Worm (Caenorhabditis elegans) whole organism, young adult: ENCODE data around the gene cutl-25.

Experiments
- B0019.2 ChIP-seq: fragments of 200-800 bp; sonication (Bioruptor generic); conservative IDR thresholded peaks from 2 replicates; pipeline ENCODE4 v1.3.6; 2022; ENCODE audit warnings: missing genetic modification reagents, missing genetic modification characterization, missing compliant biosample characterization
- F10E7.11 ChIP-seq: sonication (generic microtip); optimal IDR thresholded peaks from 2 replicates; lab custom pipeline; 2017; ENCODE audit warnings: mild to moderate bottlenecking, missing genetic modification characterization, moderate library complexity, missing compliant biosample characterization
- F37B4.10 ChIP-seq: fragments of 200-800 bp; sonication (Bioruptor generic); IDR thresholded peaks from 2 replicates; pipeline ENCODE4 v1.3.6; 2022; ENCODE audit warnings: missing genetic modification characterization, missing compliant biosample characterization
- Y53F4B.3 ChIP-seq: fragments of 200-800 bp; sonication (Bioruptor generic); IDR thresholded peaks from 2 replicates; pipeline ENCODE4 v1.3.6; 2022; ENCODE audit warnings: missing genetic modification reagents, missing genetic modification characterization, missing compliant biosample characterization
- Y53G8AR.9 ChIP-seq: fragments of 200-800 bp; sonication (Bioruptor generic); conservative IDR thresholded peaks from 2 replicates; pipeline ENCODE4 v1.3.6; 2022; ENCODE audit warnings: missing genetic modification reagents, missing genetic modification characterization, missing compliant biosample characterization
- Y56A3A.18 ChIP-seq: fragments of 200-800 bp; sonication (Bioruptor generic); IDR thresholded peaks from 2 replicates; pipeline ENCODE4 v1.3.6; 2022; ENCODE audit warnings: missing genetic modification reagents, missing genetic modification characterization, missing compliant biosample characterization
- attf-5 ChIP-seq: fragments of 200-800 bp; sonication (Bioruptor generic); optimal IDR thresholded peaks from 2 replicates; lab custom pipeline; 2018; ENCODE audit warnings: mild to moderate bottlenecking, missing genetic modification characterization, missing compliant biosample characterization
- attf-6 ChIP-seq: fragments of 200-800 bp; sonication (Bioruptor generic); IDR thresholded peaks from 2 replicates; pipeline ENCODE4 v1.3.6; 2022; ENCODE audit warnings: missing genetic modification reagents, missing genetic modification characterization, missing compliant biosample characterization
- bed-1 ChIP-seq: fragments of 200-800 bp; sonication (Bioruptor generic); IDR thresholded peaks from 2 replicates; pipeline ENCODE4 v1.3.6; 2022; ENCODE audit warnings: missing genetic modification reagents, missing genetic modification characterization, missing compliant biosample characterization
- bed-2 ChIP-seq: fragments of 200-800 bp; sonication (Bioruptor generic); IDR thresholded peaks from 2 replicates; pipeline ENCODE4 v1.3.6; 2022; ENCODE audit warnings: missing genetic modification reagents, missing genetic modification characterization, missing compliant biosample characterization
- cebp-2 ChIP-seq: fragments of 200-800 bp; sonication (Bioruptor generic); IDR thresholded peaks from 2 replicates; pipeline ENCODE4 v1.3.6; 2022; ENCODE audit warnings: missing genetic modification characterization, missing compliant biosample characterization
- egrh-3 ChIP-seq: fragments of 200-800 bp; sonication (Bioruptor generic); IDR thresholded peaks from 2 replicates; pipeline ENCODE4 v1.3.6; 2022; ENCODE audit warnings: missing genetic modification reagents, missing genetic modification characterization, missing compliant biosample characterization
- him-1 ChIP-seq: sonication (generic microtip); optimal IDR thresholded peaks from 2 replicates; lab custom pipeline; 2016; ENCODE audit warnings: missing genotype, missing genetic modification reagents, missing genetic modification characterization, missing compliant biosample characterization
- hmg-1.2 ChIP-seq: fragments of 200-800 bp; sonication (Bioruptor generic); IDR thresholded peaks from 2 replicates; pipeline ENCODE4 v1.3.6; 2022; ENCODE audit warnings: missing genetic modification reagents, missing genetic modification characterization, missing compliant biosample characterization
- let-526 ChIP-seq: fragments of 200-800 bp; sonication (Bioruptor generic); IDR thresholded peaks from 2 replicates; pipeline ENCODE4 v1.3.6; 2022; ENCODE audit warnings: missing genetic modification reagents, missing genetic modification characterization, missing compliant biosample characterization
- lsy-27 ChIP-seq: sonication (generic microtip); optimal IDR thresholded peaks from 2 replicates; lab custom pipeline; 2017; ENCODE audit warnings: missing genetic modification characterization, mild to moderate bottlenecking, missing compliant biosample characterization, antibody characterized with exemption, missing genotype, borderline replicate concordance; ENCODE audit not compliant: insufficient read depth
- madf-3 ChIP-seq: fragments of 200-800 bp; sonication (Bioruptor generic); IDR thresholded peaks from 2 replicates; pipeline ENCODE4 v1.3.6; 2022; ENCODE audit warnings: missing genetic modification reagents, missing genetic modification characterization, missing compliant biosample characterization
- madf-6 ChIP-seq: fragments of 200-800 bp; sonication (Bioruptor generic); IDR thresholded peaks from 2 replicates; pipeline ENCODE4 v1.3.6; 2022; ENCODE audit warnings: missing genetic modification reagents, missing genetic modification characterization, missing compliant biosample characterization
- nhr-80 ChIP-seq: sonication (generic microtip); optimal IDR thresholded peaks from 2 replicates; lab custom pipeline; 2016; ENCODE audit warnings: missing genetic modification characterization, missing compliant biosample characterization
- pha-4 ChIP-seq: fragments of 150-350 bp; sonication (generic microtip); optimal IDR thresholded peaks from 2 replicates; lab custom pipeline; 2014; ENCODE audit warnings: missing biosample characterization, missing genetic modification reagents, missing genetic modification characterization
- rec-8 ChIP-seq, 2 experiments: sonication (generic microtip); optimal IDR thresholded peaks; 2 replicates each; lab custom pipeline; 2016; ENCODE audit warnings: mild to moderate bottlenecking in 2 of 2, missing genetic modification characterization in 2 of 2, missing genetic modification reagents in 2 of 2, missing genotype in 2 of 2, missing biosample characterization in 1 of 2, missing compliant biosample characterization in 1 of 2, moderate library complexity in 1 of 2
- repo-1 ChIP-seq: sonication (generic microtip); optimal IDR thresholded peaks from 2 replicates; lab custom pipeline; 2017; ENCODE audit warnings: mild to moderate bottlenecking, missing genetic modification characterization, missing compliant biosample characterization
- rpc-1 ChIP-seq, 2 experiments: fragments of 150-350 bp in 1 of 2; sonication (generic microtip) in 1 of 2; optimal IDR thresholded peaks; 2 replicates each; lab custom pipeline; 2014 to 2018; ENCODE audit warnings: missing biosample characterization in 1 of 2, missing genetic modification characterization in 1 of 2, missing genetic modification reagents in 1 of 2, missing genotype in 1 of 2
- sdz-38 ChIP-seq: sonication (generic microtip); optimal IDR thresholded peaks from 2 replicates; lab custom pipeline; 2016; ENCODE audit warnings: missing genotype, missing genetic modification characterization, missing compliant biosample characterization
- snpc-3.4 ChIP-seq: sonication (generic microtip); optimal IDR thresholded peaks from 2 replicates; lab custom pipeline; 2017; ENCODE audit warnings: missing genetic modification characterization, mild to moderate bottlenecking, missing compliant biosample characterization, antibody characterized with exemption, moderate library complexity, missing genotype, missing genetic modification reagents
- tbx-9 ChIP-seq: sonication (generic microtip); optimal IDR thresholded peaks from 2 replicates; lab custom pipeline; 2016; ENCODE audit warnings: borderline replicate concordance, missing genetic modification characterization, inconsistent platforms, missing compliant biosample characterization
- unc-130 ChIP-seq: sonication (generic microtip); optimal IDR thresholded peaks from 2 replicates; lab custom pipeline; 2016; ENCODE audit warnings: missing genetic modification reagents, missing genetic modification characterization, missing compliant biosample characterization
- unc-62 ChIP-seq: fragments of 150-350 bp; optimal IDR thresholded peaks from 2 replicates; lab custom pipeline; 2014; ENCODE audit warnings: missing biosample characterization, missing genetic modification reagents, missing genetic modification characterization
- zfh-2 ChIP-seq: fragments of 200-800 bp; sonication (Bioruptor generic); conservative IDR thresholded peaks from 2 replicates; pipeline ENCODE4 v1.3.6; 2022; ENCODE audit warnings: missing genetic modification reagents, missing genetic modification characterization, missing compliant biosample characterization
- ztf-22 ChIP-seq: fragments of 200-800 bp; sonication (Bioruptor generic); optimal IDR thresholded peaks from 2 replicates; lab custom pipeline; 2018; ENCODE audit warnings: mild to moderate bottlenecking, missing genetic modification characterization, moderate library complexity, missing compliant biosample characterization
- ztf-25 ChIP-seq: fragments of 200-800 bp; sonication (Bioruptor generic); IDR thresholded peaks from 2 replicates; pipeline ENCODE4 v1.3.6; 2022; ENCODE audit warnings: missing genetic modification reagents, missing genetic modification characterization, missing compliant biosample characterization

The cutl-25 gene

DNA sequence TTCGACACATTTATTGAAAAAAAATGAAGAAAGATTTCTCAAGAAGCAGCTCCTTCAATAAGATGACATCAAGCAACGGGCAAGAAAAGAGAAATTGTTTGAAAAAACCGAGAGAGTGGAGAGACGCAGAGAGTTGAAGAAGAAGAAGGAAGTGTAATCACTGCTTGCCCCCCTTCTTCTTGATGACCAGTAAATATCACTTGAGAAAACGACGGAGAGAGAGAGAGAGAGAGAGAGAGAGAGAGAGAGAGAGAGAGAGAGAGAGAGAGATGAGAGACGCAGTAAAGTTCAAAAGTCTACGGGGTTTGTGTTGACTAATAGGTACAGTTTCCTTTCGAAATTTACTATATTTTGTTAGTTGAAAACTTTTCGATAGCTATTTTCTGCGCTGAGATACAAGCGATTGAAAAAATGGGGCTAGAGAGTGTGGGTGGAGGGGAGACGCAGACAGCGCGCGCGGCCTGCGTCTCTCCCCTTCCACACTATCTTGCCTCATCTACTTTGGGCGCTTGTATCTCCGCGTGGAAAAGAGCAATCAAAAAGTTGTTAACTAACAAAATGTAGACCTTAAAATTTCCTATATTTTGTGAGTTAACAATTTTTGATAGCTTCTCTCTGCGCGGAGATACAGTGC is 19.1 kb upstream of the cutl-25 start (continued):
- TF ChIP-seq attf-5 (GFP tag; lab: Kevin White, UChicago) (peak; percentile 69), F10E7.11 (tag; lab: Kevin White, UChicago) (no peak), pha-4 (tag; lab: Kevin White, UChicago) (no peak)

DNA sequence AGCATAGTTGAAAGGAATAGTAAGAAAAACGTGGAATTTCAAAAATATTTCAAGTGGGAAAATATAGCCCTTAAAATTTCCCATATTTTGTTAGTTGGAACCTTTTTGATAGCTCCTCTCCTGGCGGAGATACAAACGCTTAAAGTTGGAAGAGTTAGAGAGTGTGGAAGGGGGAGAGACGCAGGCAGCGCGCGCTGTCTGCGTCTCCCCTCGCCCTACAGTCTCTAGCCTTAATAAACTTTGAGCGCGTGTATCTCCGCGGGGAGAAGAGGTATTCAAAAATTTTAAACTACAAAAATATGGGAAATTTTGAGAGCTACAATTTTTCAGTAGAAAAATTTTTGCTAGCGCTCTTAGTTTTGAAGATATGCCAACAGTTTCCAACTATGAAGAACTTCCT is 17.6 kb upstream of the cutl-25 start:
- peak; percentile 95 for TF ChIP-seq hmg-1.2
- TF ChIP-seq lsy-27, result no peak
- TF ChIP-seq, all 124 proteins: peak for 1

ce11 chrIII:3063999-3064398 is 17.1 kb upstream of the cutl-25 start, which contains the start of gene H06I04.6:
H06I04.6 (minus strand) TSS chrIII:3064343.
- TF ChIP-seq madf-3 (GFP tag; lab: Robert Waterston, UW) (no peak), rec-8 (tag; optimal IDR thresholded peaks at IDR 0.05; lab: Kevin White, UChicago) (no peak), zfh-2 (peak; percentile 74; the same call in 1 of the 2 replicates), ztf-25 (GFP tag; lab: Robert Waterston, UW) (no peak), him-1 (tag; lab: Kevin White, UChicago) (no peak), egrh-3 (GFP tag; lab: Robert Waterston, UW) (peak; percentile 45; the same call in 1 of the 2 replicates), bed-2 (GFP tag; lab: Robert Waterston, UW) (no peak)

- TF ChIP-seq B0019.2 (GFP tag; lab: Robert Waterston, UW), result no peak
- TF ChIP-seq repo-1 (tag; lab: Kevin White, UChicago), result no peak
- TF ChIP-seq hmg-1.2, result peak; percentile 91
Observed at ce11 chrIII:3063565-3063964, 16.6 kb upstream of the cutl-25 start.

- TF ChIP-seq zfh-2 (peak; percentile 56), madf-6 (GFP tag; lab: Robert Waterston, UW) (no peak), hmg-1.2 (peak; percentile 85)
Observed at ce11 chrIII:3063084-3063483, 16.1 kb upstream of the cutl-25 start.

DNA sequence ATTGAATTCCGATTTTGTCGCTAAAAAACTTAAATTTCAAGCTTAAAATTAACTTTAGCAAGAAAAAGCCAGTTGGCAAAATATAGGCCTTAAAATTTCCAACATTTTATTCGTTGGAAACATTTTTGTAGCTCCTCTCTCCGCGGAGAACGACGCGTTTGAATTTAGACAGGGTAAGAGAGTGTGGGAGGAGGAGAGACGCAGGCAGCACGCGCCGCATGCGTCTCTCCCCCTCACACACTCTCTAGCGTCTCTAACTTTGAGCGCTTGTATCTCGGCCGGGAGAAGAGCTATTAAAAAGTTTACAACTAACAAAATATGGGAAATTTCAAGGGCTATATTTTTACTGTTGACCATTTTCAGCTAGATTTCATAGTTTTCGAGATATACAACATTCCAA is 14.3 kb upstream of the cutl-25 start:
- TF ChIP-seq hmg-1.2 (peak; percentile 93), rpc-1 (optimal IDR thresholded peaks at IDR 0.05; lab: Kevin White, UChicago) (no peak), rpc-1 (tag; optimal IDR thresholded peaks at IDR 0.05; lab: Kevin White, UChicago) (no peak), sdz-38 (tag; lab: Kevin White, UChicago) (no peak), madf-3 (GFP tag; lab: Robert Waterston, UW) (peak; percentile 44; the same call in 1 of the 2 replicates)
- TF ChIP-seq, all 124 proteins: peak for 2

ce11 chrIII:3060262-3060661 is 13.3 kb upstream of the cutl-25 start, which contains the start of gene fipr-29:
fipr-29 (minus strand) TSS chrIII:3060362.
- TF ChIP-seq cebp-2 (no peak), hmg-1.2 (peak; percentile 56; the same call in 1 of the 2 replicates), unc-130 (GFP tag; lab: Kevin White, UChicago) (no peak)

DNA sequence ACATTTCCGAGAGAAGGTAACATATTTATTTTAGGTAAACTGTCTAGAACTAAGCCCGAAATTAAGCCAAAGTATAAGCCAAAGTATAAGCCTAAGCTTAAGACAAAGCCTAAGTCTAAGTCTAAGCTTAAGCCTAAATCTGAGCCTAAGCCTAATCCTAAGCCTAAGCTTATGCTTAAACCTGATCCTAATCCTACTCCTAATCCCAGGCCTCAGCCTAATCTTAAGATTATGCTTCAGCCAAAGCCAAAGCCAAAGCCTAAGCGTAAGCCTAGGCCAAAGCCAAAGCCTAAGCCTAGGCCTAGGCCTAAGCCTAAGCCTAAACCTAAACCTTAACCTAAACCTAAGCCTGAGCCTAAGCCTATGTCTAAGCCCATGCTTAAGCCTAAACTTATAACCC is 8.9 kb upstream of the cutl-25 start:
- TF ChIP-seq Y53F4B.3 (no peak), bed-1 (no peak), F37B4.10 (no peak), snpc-3.4 (no peak), Y53G8AR.9 (GFP tag; lab: Robert Waterston, UW) (no peak), tbx-9 (tag; lab: Kevin White, UChicago) (no peak), attf-6 (GFP tag; lab: Robert Waterston, UW) (no peak), Y56A3A.18 (GFP tag; lab: Robert Waterston, UW) (no peak), ztf-22 (GFP tag; lab: Kevin White, UChicago) (no peak), let-526 (GFP tag; lab: Robert Waterston, UW) (no peak), unc-62 (no peak), F10E7.11 (tag; lab: Kevin White, UChicago) (no peak), nhr-80 (tag; lab: Kevin White, UChicago) (no peak), madf-3 (GFP tag; lab: Robert Waterston, UW) (no peak)
- TF ChIP-seq, all 124 proteins: peak for 0
